Fruit fly (Drosophila melanogaster) whole organism, embryonic: Measurements from ENCODE around the gene Sems.

Experiments used
- ATbp ChIP-seq: fragments of 200-800 bp; sonication (Bioruptor generic); optimal IDR thresholded peaks from 2 replicates; lab custom pipeline; 2017; ENCODE audit warnings: missing biosample characterization, mild to moderate bottlenecking, missing genetic modification characterization, missing genetic modification reagents
- Atf3 ChIP-seq: fragments of 200-800 bp; sonication (Bioruptor generic); optimal IDR thresholded peaks from 3 replicates; lab custom pipeline; 2016; ENCODE audit warnings: missing biosample characterization, missing genetic modification characterization
- CG10267 ChIP-seq: fragments of 200-800 bp; sonication (Bioruptor generic); optimal IDR thresholded peaks from 2 replicates; lab custom pipeline; 2018; ENCODE audit warnings: missing biosample characterization, mild to moderate bottlenecking, missing genetic modification characterization, moderate library complexity
- CG10321 ChIP-seq: fragments of 200-800 bp; sonication (Bioruptor generic); IDR thresholded peaks from 2 replicates; pipeline ENCODE4 v1.3.6; 2022; ENCODE audit warnings: missing biosample characterization, missing genetic modification characterization
- CG11696 ChIP-seq: fragments of 200-800 bp; sonication (Bioruptor generic); IDR thresholded peaks from 2 replicates; pipeline ENCODE4 v1.3.6; 2022; ENCODE audit warnings: missing biosample characterization, missing genetic modification characterization
- CG12391 ChIP-seq: fragments of 200-800 bp; sonication (Bioruptor generic); optimal IDR thresholded peaks from 3 replicates; lab custom pipeline; 2018; ENCODE audit warnings: missing biosample characterization, mild to moderate bottlenecking, missing genetic modification characterization, moderate library complexity
- CG15073 ChIP-seq: fragments of 200-800 bp; sonication (Bioruptor generic); optimal IDR thresholded peaks from 2 replicates; lab custom pipeline; 2016; ENCODE audit warnings: missing biosample characterization, missing genetic modification characterization
- CG17802 ChIP-seq: fragments of 200-800 bp; sonication (Bioruptor generic); optimal IDR thresholded peaks from 2 replicates; lab custom pipeline; 2018; ENCODE audit warnings: missing biosample characterization, mild to moderate bottlenecking, missing genetic modification characterization, moderate library complexity
- CG32532 ChIP-seq: fragments of 200-800 bp; sonication (Bioruptor generic); IDR thresholded peaks from 2 replicates; pipeline ENCODE4 v1.3.6; 2022; ENCODE audit warnings: missing biosample characterization, missing genetic modification characterization
- CG33213 ChIP-seq: fragments of 200-800 bp; sonication (Bioruptor generic); optimal IDR thresholded peaks from 3 replicates; lab custom pipeline; 2016; ENCODE audit warnings: missing biosample characterization, missing genetic modification characterization
- CG34422 ChIP-seq: fragments of 200-800 bp; sonication (Bioruptor generic); IDR thresholded peaks from 3 replicates; pipeline ENCODE4 v1.3.6; 2022; ENCODE audit warnings: missing biosample characterization, missing genetic modification characterization
- CG43689 ChIP-seq: fragments of 200-800 bp; sonication (Bioruptor generic); IDR thresholded peaks from 2 replicates; pipeline ENCODE4 v1.3.6; 2022; ENCODE audit warnings: missing biosample characterization, missing genetic modification characterization
- CG5953 ChIP-seq: fragments of 200-800 bp; sonication (Bioruptor generic); IDR thresholded peaks from 2 replicates; pipeline ENCODE4 v1.3.6; 2022; ENCODE audit warnings: missing biosample characterization, missing genetic modification characterization
- CG6689 ChIP-seq: fragments of 200-800 bp; sonication (Bioruptor generic); IDR thresholded peaks from 2 replicates; pipeline ENCODE4 v1.3.6; 2022; ENCODE audit warnings: missing biosample characterization, missing genetic modification characterization
- CG7357 ChIP-seq: fragments of 200-800 bp; sonication (Bioruptor generic); IDR thresholded peaks from 3 replicates; pipeline ENCODE4 v1.3.6; 2022; ENCODE audit warnings: missing biosample characterization, missing genetic modification characterization
- CG7556 ChIP-seq: fragments of 200-800 bp; sonication (Bioruptor generic); optimal IDR thresholded peaks from 2 replicates; lab custom pipeline; 2017; ENCODE audit warnings: missing biosample characterization, mild to moderate bottlenecking, missing genetic modification characterization
- CG7786 ChIP-seq: fragments of 200-800 bp; sonication (Bioruptor generic); optimal IDR thresholded peaks from 2 replicates; lab custom pipeline; 2016; ENCODE audit warnings: missing biosample characterization, missing genetic modification characterization
- CTCF ChIP-seq: fragments of 200-800 bp; sonication (Bioruptor generic); optimal IDR thresholded peaks from 2 replicates; lab custom pipeline; 2017; ENCODE audit warnings: missing biosample characterization, mild to moderate bottlenecking, missing genetic modification characterization, moderate library complexity
- Drgx ChIP-seq: fragments of 200-800 bp; sonication (Bioruptor generic); IDR thresholded peaks from 2 replicates; pipeline ENCODE4 v1.3.6; 2022; ENCODE audit warnings: missing biosample characterization, missing genetic modification characterization
- ERR ChIP-seq: fragments of 200-800 bp; sonication (Bioruptor generic); optimal IDR thresholded peaks from 2 replicates; lab custom pipeline; 2016; ENCODE audit warnings: missing biosample characterization, missing genetic modification characterization
- Ets97D ChIP-seq: fragments of 200-800 bp; sonication (Bioruptor generic); optimal IDR thresholded peaks from 3 replicates; lab custom pipeline; 2016; ENCODE audit warnings: missing biosample characterization, missing genetic modification characterization
- Fer1 ChIP-seq: fragments of 200-800 bp; sonication (Bioruptor generic); optimal IDR thresholded peaks from 2 replicates; lab custom pipeline; 2017; ENCODE audit warnings: missing biosample characterization, mild to moderate bottlenecking, missing genetic modification characterization
- H15 ChIP-seq: fragments of 200-800 bp; sonication (Bioruptor generic); IDR thresholded peaks from 3 replicates; pipeline ENCODE4 v1.3.6; 2022; ENCODE audit warnings: missing biosample characterization, missing genetic modification characterization
- Jarid2 ChIP-seq: fragments of 200-800 bp; sonication (Bioruptor generic); optimal IDR thresholded peaks from 3 replicates; lab custom pipeline; 2017; ENCODE audit warnings: mild to moderate bottlenecking, missing biosample characterization, missing genetic modification reagents, missing genetic modification characterization
- Lpt ChIP-seq: fragments of >200 bp; optimal IDR thresholded peaks from 2 replicates; lab custom pipeline; 2018; ENCODE audit warnings: missing biosample characterization, missing genetic modification characterization
- MTF-1 ChIP-seq: fragments of 200-800 bp; sonication (Bioruptor generic); optimal IDR thresholded peaks from 2 replicates; lab custom pipeline; 2018; ENCODE audit warnings: missing biosample characterization, mild to moderate bottlenecking, missing genetic modification characterization, borderline replicate concordance
- Mad ChIP-seq: fragments of 200-800 bp; sonication (Bioruptor generic); optimal IDR thresholded peaks from 2 replicates; lab custom pipeline; 2016; ENCODE audit warnings: missing biosample characterization, missing genetic modification characterization
- Med ChIP-seq: fragments of 200-800 bp; sonication (Bioruptor generic); peaks from one replicate; lab custom pipeline; 2016; ENCODE audit warnings: missing biosample characterization, missing genetic modification characterization, mild to moderate bottlenecking, inconsistent platforms, moderate library complexity
- Pdp1 ChIP-seq, 2 experiments: fragments of 200-800 bp; sonication (Bioruptor generic); optimal IDR thresholded peaks; 3 replicates each; lab custom pipeline; 2016; ENCODE audit warnings: missing biosample characterization in 2 of 2, missing genetic modification characterization in 2 of 2, mild to moderate bottlenecking in 1 of 2, moderate library complexity in 1 of 2
- Poxn ChIP-seq: fragments of 200-800 bp; sonication (Bioruptor generic); IDR thresholded peaks from 2 replicates; pipeline ENCODE4 v1.3.6; 2022; ENCODE audit warnings: missing biosample characterization, missing genetic modification characterization
- Ravus ChIP-seq: fragments of 200-800 bp; sonication (Bioruptor generic); IDR thresholded peaks from 2 replicates; pipeline ENCODE4 v1.3.6; 2022; ENCODE audit warnings: missing biosample characterization, missing genetic modification characterization
- Rx ChIP-seq: fragments of 200-800 bp; sonication (Bioruptor generic); IDR thresholded peaks from 2 replicates; pipeline ENCODE4 v1.3.6; 2022; ENCODE audit warnings: missing biosample characterization, missing genetic modification characterization
- Sox100B ChIP-seq: fragments of 200-800 bp; sonication (Bioruptor generic); optimal IDR thresholded peaks from 3 replicates; lab custom pipeline; 2018; ENCODE audit warnings: missing biosample characterization, mild to moderate bottlenecking, missing genetic modification characterization
- Taf1 ChIP-seq: fragments of 200-800 bp; sonication (Bioruptor generic); IDR thresholded peaks from 2 replicates; pipeline ENCODE4 v1.3.6; 2022; ENCODE audit warnings: missing biosample characterization, missing genetic modification characterization
- bigmax ChIP-seq: fragments of 200-800 bp; sonication (Bioruptor generic); optimal IDR thresholded peaks from 2 replicates; lab custom pipeline; 2018; ENCODE audit warnings: missing biosample characterization, mild to moderate bottlenecking, missing genetic modification characterization
- caup ChIP-seq: fragments of 200-800 bp; sonication (Bioruptor generic); optimal IDR thresholded peaks from 3 replicates; lab custom pipeline; 2017; ENCODE audit warnings: missing biosample characterization, mild to moderate bottlenecking, missing genetic modification characterization, moderate library complexity; ENCODE audit not compliant: severe bottlenecking
- cg ChIP-seq: fragments of 200-800 bp; sonication (Bioruptor generic); optimal IDR thresholded peaks from 3 replicates; lab custom pipeline; 2019; ENCODE audit warnings: missing biosample characterization, mild to moderate bottlenecking, missing genetic modification characterization, moderate library complexity
- crol ChIP-seq: fragments of 200-800 bp; sonication (Bioruptor generic); IDR thresholded peaks from 2 replicates; pipeline ENCODE4 v1.3.6; 2022; ENCODE audit warnings: missing biosample characterization, missing genetic modification characterization
- cwo ChIP-seq: fragments of 200-800 bp; sonication (Bioruptor generic); optimal IDR thresholded peaks from 3 replicates; lab custom pipeline; 2017; ENCODE audit warnings: missing biosample characterization, missing genetic modification characterization, mild to moderate bottlenecking, moderate library complexity, missing genetic modification reagents
- da ChIP-seq: fragments of 200-800 bp; sonication (Bioruptor generic); optimal IDR thresholded peaks from 2 replicates; lab custom pipeline; 2016; ENCODE audit warnings: missing biosample characterization, missing genetic modification characterization
- dmrt99B ChIP-seq: fragments of 200-800 bp; sonication (Bioruptor generic); optimal IDR thresholded peaks from 2 replicates; lab custom pipeline; 2018; ENCODE audit warnings: missing biosample characterization, mild to moderate bottlenecking, missing genetic modification characterization, moderate library complexity
- ems ChIP-seq: fragments of 200-800 bp; sonication (Bioruptor generic); optimal IDR thresholded peaks from 3 replicates; lab custom pipeline; 2016; ENCODE audit warnings: missing biosample characterization, missing genetic modification characterization
- esg ChIP-seq: fragments of 200-800 bp; sonication (Bioruptor generic); conservative IDR thresholded peaks from 2 replicates; pipeline ENCODE4 v1.3.6; 2022; ENCODE audit warnings: missing biosample characterization, missing genetic modification characterization
- eve ChIP-seq, 2 experiments: fragments of >200 bp; optimal IDR thresholded peaks; 2 replicates each; lab custom pipeline; 2017; ENCODE audit warnings: missing biosample characterization in 2 of 2, missing genetic modification characterization in 2 of 2
- ken ChIP-seq: fragments of 200-800 bp; sonication (Bioruptor generic); IDR thresholded peaks from 3 replicates; pipeline ENCODE4 v1.3.6; 2022; ENCODE audit warnings: missing biosample characterization, missing genetic modification characterization
- mam ChIP-seq: fragments of 200-800 bp; sonication (Bioruptor generic); optimal IDR thresholded peaks from 3 replicates; lab custom pipeline; 2016; ENCODE audit warnings: missing biosample characterization, missing genetic modification characterization
- nerfin-2 ChIP-seq: fragments of 200-800 bp; sonication (Bioruptor generic); IDR thresholded peaks from 2 replicates; pipeline ENCODE4 v1.3.6; 2022; ENCODE audit warnings: missing biosample characterization, missing genetic modification characterization; ENCODE audit not compliant: partially characterized antibody
- odd ChIP-seq: fragments of 200-800 bp; sonication (Bioruptor generic); optimal IDR thresholded peaks from 2 replicates; lab custom pipeline; 2017; ENCODE audit warnings: missing biosample characterization, mild to moderate bottlenecking, missing genetic modification characterization
- p53 ChIP-seq: fragments of 200-800 bp; sonication (Bioruptor generic); optimal IDR thresholded peaks from 2 replicates; lab custom pipeline; 2016; ENCODE audit warnings: missing biosample characterization, missing genetic modification characterization
- repo ChIP-seq: fragments of 200-800 bp; sonication (Bioruptor generic); optimal IDR thresholded peaks from 2 replicates; lab custom pipeline; 2016; ENCODE audit warnings: missing biosample characterization, missing genetic modification characterization
- row ChIP-seq: fragments of 200-800 bp; sonication (Bioruptor generic); IDR thresholded peaks from 3 replicates; pipeline ENCODE4 v1.3.6; 2022; ENCODE audit warnings: missing biosample characterization, missing genetic modification characterization
- slp2 ChIP-seq: fragments of 200-800 bp; sonication (Bioruptor generic); optimal IDR thresholded peaks from 2 replicates; lab custom pipeline; 2016; ENCODE audit warnings: missing biosample characterization, missing genetic modification characterization
- sr ChIP-seq: fragments of 200-800 bp; sonication (Bioruptor generic); IDR thresholded peaks from 3 replicates; pipeline ENCODE4 v1.3.6; 2022; ENCODE audit warnings: missing biosample characterization, missing genetic modification characterization

Gene Sems

DNA sequence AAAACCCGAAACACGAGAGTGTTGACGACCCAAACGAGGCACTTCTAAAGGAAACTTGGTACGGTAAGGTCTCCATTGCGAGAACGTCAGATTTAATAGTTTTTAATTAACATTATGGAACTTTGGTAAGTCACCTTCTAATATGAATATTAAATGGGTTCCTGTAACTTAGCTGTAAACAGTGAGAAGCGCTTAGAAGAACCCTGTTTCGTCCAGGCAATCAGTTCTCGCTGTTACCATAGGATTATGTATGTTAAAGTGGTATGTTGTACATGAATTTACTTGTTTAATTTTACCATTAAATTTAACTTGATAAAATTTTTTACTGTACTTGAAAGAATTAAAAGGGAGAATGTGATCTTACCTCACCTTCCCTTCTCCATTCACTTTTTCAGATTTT, 34.7 kb downstream of the Sems start (continued):
- no peak for TF ChIP-seq Ravus
- no peak for TF ChIP-seq CTCF (GFP tag; lab: Kevin White, UChicago)
- TF ChIP-seq CG11696 (GFP tag; lab: Robert Waterston, UW), result no peak
- no peak for TF ChIP-seq ken
- TF ChIP-seq Med (GFP tag; lab: Kevin White, UChicago), result peak; percentile 45
- no peak for TF ChIP-seq Ets97D (GFP tag; lab: Kevin White, UChicago)
- TF ChIP-seq sr (GFP tag; lab: Robert Waterston, UW), result no peak
- TF ChIP-seq Taf1 (GFP tag; lab: Robert Waterston, UW), result no peak
- TF ChIP-seq MTF-1 (GFP tag; lab: Kevin White, UChicago), result no peak
- no peak for TF ChIP-seq CG34422
- peak; percentile 36; the same call in 1 of the 3 replicates for TF ChIP-seq row (GFP tag; lab: Robert Waterston, UW)
- TF ChIP-seq mam (GFP tag; lab: Kevin White, UChicago), result peak; percentile 16
- no peak for TF ChIP-seq CG10267 (tag; lab: Kevin White, UChicago)
- TF ChIP-seq crol (GFP tag; lab: Robert Waterston, UW), result no peak
- TF ChIP-seq Atf3 (GFP tag; lab: Kevin White, UChicago), result no peak
- no peak for TF ChIP-seq CG5953 (GFP tag; lab: Robert Waterston, UW)
- no peak for TF ChIP-seq esg
- peak in 1 of 2 experiments; percentile 15 for TF ChIP-seq Pdp1 (GFP tag; optimal IDR thresholded peaks at IDR 0.05; lab: Kevin White, UChicago)
- no peak for TF ChIP-seq Drgx (GFP tag; lab: Robert Waterston, UW)
- no peak for TF ChIP-seq ERR (GFP tag; lab: Kevin White, UChicago)
- no peak for TF ChIP-seq CG17802 (tag; lab: Kevin White, UChicago)
- TF ChIP-seq CG15073 (GFP tag; lab: Kevin White, UChicago), result no peak
- no peak for TF ChIP-seq CG7786 (GFP tag; lab: Kevin White, UChicago)
- peak; percentile 3 for TF ChIP-seq CG12391
- no peak for TF ChIP-seq Fer1 (GFP tag; lab: Kevin White, UChicago)
- TF ChIP-seq ems (GFP tag; lab: Kevin White, UChicago), result no peak
- TF ChIP-seq Sox100B, result no peak
- no peak for TF ChIP-seq odd (GFP tag; lab: Kevin White, UChicago)
- TF ChIP-seq CG7556 (GFP tag; lab: Kevin White, UChicago), result no peak
- TF ChIP-seq CG6689 (GFP tag; lab: Robert Waterston, UW), result no peak
- TF ChIP-seq da (GFP tag; lab: Kevin White, UChicago), result no peak
- no peak for TF ChIP-seq Rx (GFP tag; lab: Robert Waterston, UW)
- TF ChIP-seq dmrt99B (tag; lab: Kevin White, UChicago), result no peak
- TF ChIP-seq H15, result no peak
- TF ChIP-seq repo, result no peak
- TF ChIP-seq cg (GFP tag; lab: Kevin White, UChicago), result no peak
- no peak for TF ChIP-seq Lpt (GFP tag; lab: Kevin White, UChicago)
- no peak for TF ChIP-seq CG7357 (GFP tag; lab: Robert Waterston, UW)
- no peak for TF ChIP-seq Mad (GFP tag; lab: Kevin White, UChicago)
- no peak for TF ChIP-seq caup
- no peak for TF ChIP-seq p53
- no peak for TF ChIP-seq CG32532
- no peak for TF ChIP-seq Jarid2 (GFP tag; lab: Kevin White, UChicago)
- TF ChIP-seq bigmax (GFP tag; lab: Kevin White, UChicago), result no peak
- no peak for TF ChIP-seq Poxn (GFP tag; lab: Robert Waterston, UW)
- TF ChIP-seq slp2, result no peak
- TF ChIP-seq nerfin-2 (GFP tag; lab: Robert Waterston, UW), result no peak
- TF ChIP-seq CG33213 (GFP tag; lab: Kevin White, UChicago), result no peak
- TF ChIP-seq eve (GFP tag; optimal IDR thresholded peaks at IDR 0.05; lab: Kevin White, UChicago), result peak in 1 of 2 experiments; percentile 48
- TF ChIP-seq CG10321 (GFP tag; lab: Robert Waterston, UW), result no peak
- TF ChIP-seq ATbp (GFP tag; lab: Kevin White, UChicago), result no peak
- no peak for TF ChIP-seq cwo
- no peak for TF ChIP-seq CG43689 (GFP tag; lab: Robert Waterston, UW)
